Fruit fly (Drosophila melanogaster) Kc167 (cell line): Measurements from ENCODE around the gene rho-5.

Experiments
- Myc ChIP-seq: fragments of >200 bp; optimal IDR thresholded peaks from 2 replicates; lab custom pipeline; 2017; ENCODE audit warnings: missing external identifiers
- Sin3A ChIP-seq: fragments of >200 bp; optimal IDR thresholded peaks from 2 replicates; lab custom pipeline; 2018; ENCODE audit warnings: missing external identifiers
- h ChIP-seq: fragments of >200 bp; optimal IDR thresholded peaks from 3 replicates; lab custom pipeline; 2018; ENCODE audit warnings: missing external identifiers
- insv ChIP-seq: fragments of >200 bp; optimal IDR thresholded peaks from 3 replicates; lab custom pipeline; 2018; ENCODE audit warnings: missing external identifiers
- psq ChIP-seq: fragments of >200 bp; optimal IDR thresholded peaks from 2 replicates; lab custom pipeline; 2017; ENCODE audit warnings: missing external identifiers
- ttk ChIP-seq: sonication (Bioruptor generic); optimal IDR thresholded peaks from 2 replicates; lab custom pipeline; 2017; ENCODE audit warnings: missing external identifiers

Gene rho-5

dm6 chr2L:10375464-10376236 is 1.9 kb upstream of the rho-5 start, which contains the start of the genes CG33303 and dpr19:
CG33303 (minus strand) TSS chr2L:10375757.
dpr19 (plus strand) TSS chr2L:10376168.
- no peak for TF ChIP-seq psq (lab: Kevin White, UChicago)
- TF ChIP-seq h (lab: Kevin White, UChicago) = no peak
- no peak for TF ChIP-seq insv
- no peak for TF ChIP-seq Sin3A (lab: Kevin White, UChicago)
- no peak for TF ChIP-seq ttk (lab: Kevin White, UChicago)
- TF ChIP-seq Myc (lab: Kevin White, UChicago) = no peak

dm6 chr2L:10372297-10372696 is 1.4 kb downstream of the rho-5 start:
- no peak for TF ChIP-seq psq (lab: Kevin White, UChicago)
- no peak for TF ChIP-seq ttk (lab: Kevin White, UChicago)
- no peak for TF ChIP-seq Myc (lab: Kevin White, UChicago)
- no peak for TF ChIP-seq insv
- TF ChIP-seq Sin3A (lab: Kevin White, UChicago) = no peak
- no peak for TF ChIP-seq h (lab: Kevin White, UChicago)

- TF ChIP-seq ttk (lab: Kevin White, UChicago) (no peak), psq (lab: Kevin White, UChicago) (no peak), insv (no peak), Sin3A (lab: Kevin White, UChicago) (no peak), h (lab: Kevin White, UChicago) (no peak), Myc (lab: Kevin White, UChicago) (no peak)
Observed at dm6 chr2L:10366525-10366924, 7.2 kb downstream of the rho-5 start, which contains the start of gene CG5056. CG5056 (plus strand) TSS chr2L:10366692.

DNA sequence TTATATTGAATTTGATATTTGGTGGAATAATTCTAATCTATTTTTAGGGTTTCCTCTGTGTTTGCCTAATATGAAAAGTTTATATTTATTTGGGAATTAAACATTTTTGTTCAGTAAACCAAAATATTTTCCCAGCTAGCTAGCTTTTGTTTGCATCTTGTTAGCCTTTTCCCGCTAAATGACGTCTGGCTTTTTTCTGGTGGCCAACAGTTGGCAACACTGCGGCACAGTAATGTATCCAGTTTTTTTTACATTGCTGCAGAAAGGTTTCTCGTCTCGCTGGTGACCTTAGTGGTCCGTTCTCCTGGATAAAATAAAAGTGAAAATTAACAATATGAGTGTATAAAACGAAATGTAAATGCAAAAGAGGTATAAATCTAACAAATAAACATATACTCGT is 9.5 kb downstream of the rho-5 start, which contains the start of gene lft:
Gene lft (plus strand): TSS at position 243 of the 400 bp plus-strand sequence.
- no peak for TF ChIP-seq Myc (lab: Kevin White, UChicago)
- no peak for TF ChIP-seq h (lab: Kevin White, UChicago)
- no peak for TF ChIP-seq insv

DNA sequence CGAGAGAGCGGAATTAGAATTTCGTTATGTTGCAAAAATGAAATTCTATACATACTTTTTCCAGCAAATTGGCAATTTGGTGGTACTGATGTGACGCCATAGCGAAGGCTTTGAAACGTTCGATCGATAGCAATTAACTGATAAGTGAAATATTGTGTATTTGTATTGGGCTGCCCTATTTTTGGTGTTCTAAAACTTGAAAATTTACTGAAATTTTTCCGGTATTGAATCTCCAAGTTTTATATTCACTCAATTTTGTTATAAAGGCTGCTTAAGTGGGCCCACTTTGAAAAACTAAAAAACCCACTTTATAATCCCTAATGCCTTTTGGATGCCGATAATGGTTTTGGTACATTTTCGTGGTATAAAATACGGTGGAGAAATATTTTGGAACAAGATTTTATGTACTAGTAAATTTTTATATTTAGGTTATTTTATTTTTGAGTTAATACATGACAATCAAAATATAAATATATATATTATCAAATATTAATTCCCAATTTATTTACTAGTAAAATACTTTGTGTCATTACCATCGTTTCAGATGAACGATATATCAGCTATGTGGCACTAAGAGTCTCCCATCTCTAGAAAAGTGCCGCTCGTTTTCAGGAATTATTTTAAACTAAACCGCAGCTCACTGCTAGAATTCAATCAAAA is 11.2 kb downstream of the rho-5 start, which contains the start of the genes Cand1 and pim:
Gene Cand1 (minus strand): TSS at position 300 of the 660 bp plus-strand sequence.
Gene pim (plus strand): TSS at position 582 of the 660 bp plus-strand sequence.
- no peak for TF ChIP-seq Myc (lab: Kevin White, UChicago)

DNA sequence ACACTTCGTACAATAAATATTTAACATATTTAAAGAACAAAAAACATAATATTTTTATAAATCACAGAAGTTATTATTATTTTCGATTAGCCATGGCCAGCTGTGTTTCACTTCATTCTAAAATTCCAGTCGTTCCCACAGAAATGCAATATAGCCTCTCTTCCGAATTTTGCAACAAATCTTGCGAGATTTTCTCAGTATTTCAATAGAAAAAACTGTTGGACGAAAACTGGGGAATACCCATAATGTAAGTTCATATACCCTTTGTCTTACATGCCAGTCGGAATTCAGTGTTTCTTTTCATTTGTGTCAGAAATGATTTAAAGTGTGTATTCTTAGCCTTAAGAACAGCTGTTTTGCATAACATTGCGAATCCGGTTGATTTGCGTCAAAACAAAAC is 17.2 kb downstream of the rho-5 start, which contains the start of the genes CtsL4 and ClpP:
Gene CtsL4 (minus strand): TSS at position 90 of the 400 bp plus-strand sequence.
Gene ClpP (plus strand): TSS at position 288 of the 400 bp plus-strand sequence.
- TF ChIP-seq Myc (lab: Kevin White, UChicago) (no peak), h (lab: Kevin White, UChicago) (no peak), psq (lab: Kevin White, UChicago) (no peak), insv (no peak), Sin3A (lab: Kevin White, UChicago) (no peak)

DNA sequence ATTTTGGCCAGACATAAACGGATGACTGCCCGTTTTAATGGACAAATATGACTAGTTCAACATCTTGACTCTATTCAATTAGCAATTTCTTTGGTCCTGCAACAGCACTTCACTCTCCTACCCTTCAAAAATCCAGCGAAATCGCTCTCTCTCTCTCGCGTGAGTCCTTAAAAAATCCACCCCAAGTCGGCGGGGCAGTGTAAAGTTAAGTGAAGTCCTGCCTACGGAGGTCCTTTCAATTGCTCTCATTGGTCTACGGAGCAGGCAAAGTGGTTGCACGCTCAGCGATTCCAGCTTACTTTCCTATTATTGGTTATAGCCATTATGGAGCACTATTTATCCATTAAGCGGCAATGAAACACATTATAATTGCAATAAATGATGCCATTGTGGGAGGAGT is 19.8 kb downstream of the rho-5 start, which contains the start of gene CG34367:
Gene CG34367 (minus strand): TSS at position 35 of the 400 bp plus-strand sequence.
- TF ChIP-seq Myc (lab: Kevin White, UChicago) (no peak), h (lab: Kevin White, UChicago) (no peak), ttk (lab: Kevin White, UChicago) (no peak), insv (no peak), Sin3A (lab: Kevin White, UChicago) (no peak)

DNA sequence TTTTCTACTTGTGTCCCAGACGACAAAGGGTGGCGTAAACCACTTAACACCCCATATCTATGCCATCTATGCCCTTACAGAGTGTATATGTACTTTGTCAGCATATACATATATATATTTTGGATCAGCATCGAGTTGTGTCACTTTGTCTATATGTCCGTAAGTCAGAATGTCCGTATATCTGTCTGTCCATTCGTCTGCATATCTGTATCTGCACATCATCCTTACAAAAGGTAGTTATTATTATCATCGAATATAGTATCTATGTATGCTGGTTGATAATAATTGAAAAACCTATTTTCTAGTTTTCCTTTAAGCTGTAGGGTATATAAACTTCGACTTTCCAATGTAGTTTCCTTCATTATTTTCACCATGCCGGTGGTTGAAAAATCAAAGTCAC is 22.6 kb downstream of the rho-5 start:
- TF ChIP-seq psq (lab: Kevin White, UChicago) (no peak), ttk (lab: Kevin White, UChicago) (no peak)

dm6 chr2L:10344029-10344606 is 29.6 kb downstream of the rho-5 start, which contains the start of gene Frmd5:
Frmd5 (plus strand) TSS chr2L:10344442.
- TF ChIP-seq Sin3A (lab: Kevin White, UChicago) = no peak
- no peak for TF ChIP-seq ttk (lab: Kevin White, UChicago)
- TF ChIP-seq psq (lab: Kevin White, UChicago) = no peak
- no peak for TF ChIP-seq Myc (lab: Kevin White, UChicago)
- no peak for TF ChIP-seq insv
- no peak for TF ChIP-seq h (lab: Kevin White, UChicago)

dm6 chr2L:10342471-10342870 is 31.2 kb downstream of the rho-5 start, which contains the start of gene Sps2:
Sps2 (plus strand) TSS chr2L:10342594.
- TF ChIP-seq Sin3A (lab: Kevin White, UChicago) (no peak), h (lab: Kevin White, UChicago) (no peak), psq (lab: Kevin White, UChicago) (no peak), ttk (lab: Kevin White, UChicago) (no peak), Myc (lab: Kevin White, UChicago) (no peak), insv (no peak)

DNA sequence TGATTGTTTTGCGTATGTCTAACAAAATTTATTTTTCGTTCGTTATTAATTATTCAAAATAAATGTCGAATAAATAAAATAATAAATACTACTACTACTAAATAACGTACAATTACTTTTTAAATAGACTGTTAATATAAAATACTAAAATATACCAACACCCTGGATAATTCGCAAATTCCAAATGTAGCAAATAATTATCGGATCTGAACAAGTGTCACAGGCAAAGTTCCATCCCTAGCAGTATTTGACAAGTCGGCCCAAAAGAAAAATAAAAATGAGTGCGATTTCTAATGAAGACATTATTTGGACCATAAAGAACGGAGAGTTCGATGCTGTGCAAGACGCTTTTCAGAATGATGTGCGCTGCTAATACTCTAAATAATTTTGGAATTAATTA is 32.3 kb downstream of the rho-5 start, which contains the start of gene CG31715:
Gene CG31715 (plus strand): TSS at position 212 of the 400 bp plus-strand sequence.
- no peak for TF ChIP-seq h (lab: Kevin White, UChicago)
- no peak for TF ChIP-seq ttk (lab: Kevin White, UChicago)
- TF ChIP-seq Sin3A (lab: Kevin White, UChicago) = no peak
- no peak for TF ChIP-seq Myc (lab: Kevin White, UChicago)
